Worm (Caenorhabditis elegans) whole organism, late embryonic: ENCODE data around the gene pygl-1.

Source experiments
- ama-1 ChIP-seq: fragments of 150-350 bp; optimal IDR thresholded peaks from 2 replicates; lab custom pipeline; 2014
- tbx-2 ChIP-seq: sonication (generic microtip); optimal IDR thresholded peaks from 2 replicates; lab custom pipeline; 2016; ENCODE audit warnings: missing genetic modification characterization, missing compliant biosample characterization

DNA sequence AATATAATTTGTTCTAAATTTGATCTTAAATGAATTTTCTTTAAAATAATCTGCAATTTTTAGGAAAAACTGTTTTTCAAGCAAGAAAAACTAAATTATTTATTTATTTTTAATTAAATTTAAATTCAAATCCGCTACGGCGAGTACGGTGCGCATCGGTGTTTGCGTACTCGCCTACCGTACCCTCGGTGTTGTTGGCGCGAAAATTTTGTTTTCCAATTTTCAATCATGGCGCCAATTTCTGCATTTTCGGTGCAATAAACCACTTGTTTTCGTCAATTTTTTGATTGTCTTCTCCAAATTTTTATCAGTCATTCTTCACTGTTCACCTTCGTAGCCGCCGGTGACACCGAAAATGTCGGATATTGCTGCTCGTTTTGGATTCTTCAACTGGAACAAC lies at the start of gene pygl-1:
- TF ChIP-seq ama-1 (lab: Kevin White, UChicago) (no peak), tbx-2 (tag; lab: Kevin White, UChicago) (no peak)
